Worm (Caenorhabditis elegans) whole organism, young adult: ENCODE data around the gene C05A2.4.

ENCODE experiments used
- T07F8.4 ChIP-seq: sonication (generic microtip); optimal IDR thresholded peaks from 2 replicates; lab custom pipeline; 2016; ENCODE audit warnings: mild to moderate bottlenecking, missing genetic modification characterization, moderate library complexity, missing compliant biosample characterization
- bed-2 ChIP-seq: fragments of 200-800 bp; sonication (Bioruptor generic); IDR thresholded peaks from 2 replicates; pipeline ENCODE4 v1.3.6; 2022; ENCODE audit warnings: missing genetic modification reagents, missing genetic modification characterization, missing compliant biosample characterization
- madf-8 ChIP-seq: fragments of 200-800 bp; sonication (Bioruptor generic); conservative IDR thresholded peaks from 2 replicates; pipeline ENCODE4 v1.3.6; 2022; ENCODE audit warnings: missing genetic modification reagents, missing genetic modification characterization, missing compliant biosample characterization
- snpc-1.3 ChIP-seq: sonication (generic microtip); optimal IDR thresholded peaks from 2 replicates; lab custom pipeline; 2017; ENCODE audit warnings: missing genetic modification characterization, mild to moderate bottlenecking, missing compliant biosample characterization, antibody characterized with exemption, moderate library complexity, missing genotype, missing genetic modification reagents; ENCODE audit not compliant: insufficient read depth
- snpc-4 ChIP-seq, 5 experiments: fragments of 150-350 bp in 1 of 5; sonication (generic microtip) in 4 of 5; optimal IDR thresholded peaks; 2 replicates each; lab custom pipeline; 2014 to 2018; ENCODE audit warnings: missing genetic modification characterization in 5 of 5, missing biosample characterization in 3 of 5, antibody characterized with exemption in 2 of 5, mild to moderate bottlenecking in 2 of 5, missing compliant biosample characterization in 2 of 5, missing genotype in 2 of 5, moderate library complexity in 2 of 5, missing genetic modification reagents in 1 of 5

ce11 chrV:10715158-10716152 lies 20.2 kb downstream of the C05A2.4 start:
- TF ChIP-seq T07F8.4 (tag; lab: Kevin White, UChicago) (no peak), snpc-1.3 (no peak), snpc-4 (GFP tag; optimal IDR thresholded peaks at IDR 0.05; lab: Kevin White, UChicago) (peak; percentile 83), snpc-4 (tag; optimal IDR thresholded peaks at IDR 0.05; lab: Kevin White, UChicago) (peak; percentile 83 to 86 (median 84)), madf-8 (GFP tag; lab: Robert Waterston, UW) (no peak), bed-2 (GFP tag; lab: Robert Waterston, UW) (no peak)
